Fruit fly (Drosophila melanogaster) whole organism, wandering third instar larva: ENCODE results near the gene CG5250.
A peak's percentile ranks its signal among the peaks of the same experiment; 100 is the strongest.

Experiments used
- CG32264 ChIP-seq: fragments of 200-800 bp; sonication (Bioruptor generic); optimal IDR thresholded peaks from 2 replicates; lab custom pipeline; 2016; ENCODE audit warnings: missing biosample characterization, missing genetic modification characterization
- CG9705 ChIP-seq: fragments of 200-800 bp; sonication (Bioruptor generic); optimal IDR thresholded peaks from 2 replicates; lab custom pipeline; 2018; ENCODE audit warnings: missing biosample characterization, mild to moderate bottlenecking, missing genetic modification characterization
- CrebA ChIP-seq: fragments of 200-800 bp; sonication (Bioruptor generic); optimal IDR thresholded peaks from 2 replicates; lab custom pipeline; 2016; ENCODE audit warnings: missing biosample characterization, mild to moderate bottlenecking, missing genetic modification characterization, borderline replicate concordance
- Dfd ChIP-seq: fragments of >200 bp; optimal IDR thresholded peaks from 2 replicates; lab custom pipeline; 2017; ENCODE audit warnings: missing biosample characterization, missing genetic modification characterization
- Dif ChIP-seq: fragments of 200-275, 200-300 bp; sonication (Bioruptor generic); optimal IDR thresholded peaks from 2 replicates; lab custom pipeline; 2018; ENCODE audit warnings: missing biosample characterization, missing genetic modification characterization; ENCODE audit not compliant: partially characterized antibody
- GATAd ChIP-seq: sonication (Bioruptor generic); optimal IDR thresholded peaks from 2 replicates; lab custom pipeline; 2016; ENCODE audit warnings: missing biosample characterization, missing genetic modification characterization
- Hnf4 ChIP-seq: fragments of 200-800 bp; sonication (Bioruptor generic); optimal IDR thresholded peaks from 2 replicates; lab custom pipeline; 2016; ENCODE audit warnings: missing biosample characterization, mild to moderate bottlenecking, missing genetic modification characterization
- Hr78 ChIP-seq: fragments of >200 bp; optimal IDR thresholded peaks from 2 replicates; lab custom pipeline; 2017; ENCODE audit warnings: missing biosample characterization, missing genetic modification characterization
- Hr83 ChIP-seq: fragments of 200-300 bp; sonication (Bioruptor generic); optimal IDR thresholded peaks from 2 replicates; lab custom pipeline; 2016; ENCODE audit warnings: missing biosample characterization, mild to moderate bottlenecking, missing genetic modification characterization, moderate library complexity; ENCODE audit not compliant: poor library complexity, severe bottlenecking
- Mio ChIP-seq: sonication (Bioruptor generic); optimal IDR thresholded peaks from 2 replicates; lab custom pipeline; 2016; ENCODE audit warnings: missing biosample characterization, missing genetic modification characterization
- Myc ChIP-seq: fragments of >200 bp; optimal IDR thresholded peaks from 2 replicates; lab custom pipeline; 2017
- N ChIP-seq: fragments of >200 bp; optimal IDR thresholded peaks from 2 replicates; lab custom pipeline; 2018; ENCODE audit warnings: missing biosample characterization, missing external identifiers, missing genetic modification characterization
- OdsH ChIP-seq: fragments of 200-800 bp; sonication (Bioruptor generic); optimal IDR thresholded peaks from 2 replicates; lab custom pipeline; 2016; ENCODE audit warnings: missing biosample characterization, mild to moderate bottlenecking, missing genetic modification characterization
- Rel ChIP-seq, 2 experiments: fragments of 200-800 bp; sonication (Bioruptor generic) in 1 of 2; optimal IDR thresholded peaks; 2 replicates in 1 of 2; 3 replicates in 1 of 2; lab custom pipeline; 2016 to 2019; ENCODE audit warnings: mild to moderate bottlenecking in 2 of 2, missing biosample characterization in 2 of 2, missing genetic modification characterization in 2 of 2, moderate library complexity in 1 of 2
- Sp1 ChIP-seq: fragments of 200-800 bp; sonication (Bioruptor generic); optimal IDR thresholded peaks from 3 replicates; lab custom pipeline; 2019; ENCODE audit warnings: missing biosample characterization, mild to moderate bottlenecking, missing genetic modification characterization, moderate library complexity
- Vsx2 ChIP-seq: fragments of 200-300, 225-300 bp; sonication (Bioruptor generic); optimal IDR thresholded peaks from 2 replicates; lab custom pipeline; 2018; ENCODE audit warnings: missing biosample characterization, missing genetic modification characterization; ENCODE audit not compliant: partially characterized antibody
- br ChIP-seq: fragments of 200-800 bp; sonication (Bioruptor generic); optimal IDR thresholded peaks from 2 replicates; lab custom pipeline; 2016; ENCODE audit warnings: missing biosample characterization, missing genetic modification characterization
- brk ChIP-seq: fragments of 200-800 bp; sonication (Bioruptor generic); optimal IDR thresholded peaks from 2 replicates; lab custom pipeline; 2016; ENCODE audit warnings: missing biosample characterization, mild to moderate bottlenecking, missing genetic modification characterization
- dmrt93B ChIP-seq: fragments of 200-800 bp; sonication (Bioruptor generic); optimal IDR thresholded peaks from 2 replicates; lab custom pipeline; 2018; ENCODE audit warnings: missing biosample characterization, mild to moderate bottlenecking, missing genetic modification characterization
- dsf ChIP-seq: sonication (Bioruptor generic); optimal IDR thresholded peaks from 2 replicates; lab custom pipeline; 2016; ENCODE audit warnings: missing biosample characterization, missing genetic modification characterization, borderline replicate concordance
- ey ChIP-seq: fragments of 200-800 bp; sonication (Bioruptor generic); optimal IDR thresholded peaks from 2 replicates; lab custom pipeline; 2016; ENCODE audit warnings: missing biosample characterization, missing genetic modification characterization
- foxo ChIP-seq, 2 experiments: fragments of 200-800 bp; sonication (Bioruptor generic); optimal IDR thresholded peaks; 2 replicates in 1 of 2; 3 replicates in 1 of 2; lab custom pipeline; 2016 to 2017; ENCODE audit warnings: missing biosample characterization in 2 of 2, missing genetic modification characterization in 2 of 2
- fru ChIP-seq: fragments of 200-800 bp; sonication (Bioruptor generic); optimal IDR thresholded peaks from 3 replicates; lab custom pipeline; 2016; ENCODE audit warnings: missing biosample characterization, mild to moderate bottlenecking, missing genetic modification characterization
- h ChIP-seq: fragments of 200-800 bp; sonication (Bioruptor generic); optimal IDR thresholded peaks from 3 replicates; lab custom pipeline; 2016; ENCODE audit warnings: missing biosample characterization, mild to moderate bottlenecking, missing genetic modification characterization
- jim ChIP-seq: fragments of 175-275, 200-325 bp; sonication (Bioruptor generic); optimal IDR thresholded peaks from 2 replicates; lab custom pipeline; 2016; ENCODE audit warnings: missing biosample characterization, mild to moderate bottlenecking, missing genetic modification characterization
- lola ChIP-seq: fragments of >200 bp; optimal IDR thresholded peaks from 2 replicates; lab custom pipeline; 2017; ENCODE audit warnings: missing biosample characterization, missing genetic modification characterization
- pan ChIP-seq: fragments of >200 bp; optimal IDR thresholded peaks from 2 replicates; lab custom pipeline; 2017
- psq ChIP-seq: fragments of 200-800 bp; sonication (Bioruptor generic); optimal IDR thresholded peaks from 3 replicates; lab custom pipeline; 2017; ENCODE audit warnings: missing biosample characterization, mild to moderate bottlenecking, missing genetic modification characterization, moderate library complexity
- rgr ChIP-seq: fragments of 200-800 bp; sonication (Bioruptor generic); optimal IDR thresholded peaks from 3 replicates; lab custom pipeline; 2016; ENCODE audit warnings: missing biosample characterization, mild to moderate bottlenecking, missing genetic modification characterization
- sv ChIP-seq: fragments of 200-800 bp; sonication (Bioruptor generic); optimal IDR thresholded peaks from 3 replicates; lab custom pipeline; 2016; ENCODE audit warnings: missing biosample characterization, missing genetic modification characterization
- tai ChIP-seq: sonication (Bioruptor generic); optimal IDR thresholded peaks from 2 replicates; lab custom pipeline; 2016; ENCODE audit warnings: missing biosample characterization, missing genetic modification characterization
- usp ChIP-seq: fragments of >200 bp; optimal IDR thresholded peaks from 2 replicates; lab custom pipeline; 2017; ENCODE audit warnings: missing biosample characterization, missing genetic modification characterization
- woc ChIP-seq: sonication (Bioruptor generic); optimal IDR thresholded peaks from 2 replicates; lab custom pipeline; 2016; ENCODE audit warnings: missing biosample characterization, mild to moderate bottlenecking, missing genetic modification characterization

The CG5250 gene

DNA sequence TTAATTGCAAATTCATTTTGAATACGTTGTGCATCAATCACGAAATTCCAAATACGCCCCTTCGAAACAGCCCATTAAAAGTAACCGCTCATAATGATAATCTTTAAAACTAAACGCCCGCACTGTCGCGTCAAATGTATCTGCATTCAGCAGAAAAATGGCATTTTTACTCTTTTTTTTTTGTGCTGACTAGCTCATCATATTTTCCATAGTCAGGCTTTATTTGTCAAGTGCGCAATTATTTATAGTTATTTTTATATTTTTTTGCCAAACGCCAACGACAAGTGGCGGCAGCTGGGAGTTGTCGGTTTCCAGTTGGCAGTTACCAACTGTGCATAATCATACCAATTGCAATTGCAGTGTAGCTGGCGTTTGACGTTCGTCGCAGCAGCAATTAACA, 27.4 kb upstream of the CG5250 start, which contains the start of gene CG14280:
CG14280 (plus strand) TSS at position 301 of the 400 bp plus-strand sequence.
- TF ChIP-seq usp (GFP tag; lab: Kevin White, UChicago) (no peak), lola (GFP tag; lab: Kevin White, UChicago) (no peak), fru (GFP tag; lab: Kevin White, UChicago) (no peak), Rel (GFP tag; optimal IDR thresholded peaks at IDR 0.05; lab: Kevin White, UChicago) (no peak), Rel (tag; optimal IDR thresholded peaks at IDR 0.05; lab: Kevin White, UChicago) (no peak), Myc (lab: Kevin White, UChicago) (no peak), tai (GFP tag; lab: Kevin White, UChicago) (no peak), Dif (no peak), Hr83 (no peak), brk (GFP tag; lab: Kevin White, UChicago) (no peak), OdsH (GFP tag; lab: Kevin White, UChicago) (no peak), jim (GFP tag; lab: Kevin White, UChicago) (no peak), dsf (GFP tag; lab: Kevin White, UChicago) (no peak)
- TF ChIP-seq, all 38 proteins: peak for 0

DNA sequence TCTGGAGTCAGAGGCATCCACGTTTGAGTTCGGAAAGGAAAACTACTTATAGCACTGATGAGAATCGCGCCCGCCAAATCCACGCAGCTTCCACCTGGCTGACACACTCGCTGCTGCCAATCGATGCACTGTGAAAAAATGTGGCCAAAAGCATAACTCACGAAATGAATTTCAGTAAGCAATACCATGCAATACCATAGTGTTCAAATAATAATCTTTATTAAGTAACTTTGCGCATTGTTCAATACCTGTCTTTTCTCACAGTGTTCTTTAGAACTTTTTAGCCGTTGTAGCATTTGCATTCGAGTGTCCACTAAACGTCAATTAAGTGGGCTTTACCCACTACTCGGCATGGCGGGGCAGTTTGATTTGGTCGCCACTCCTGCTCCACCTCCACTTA, 26.2 kb upstream of the CG5250 start:
- TF ChIP-seq rgr (GFP tag; lab: Kevin White, UChicago): peak; percentile 21
- TF ChIP-seq foxo (GFP tag; optimal IDR thresholded peaks at IDR 0.05; lab: Kevin White, UChicago): peak in 1 of 2 experiments; percentile 23
- TF ChIP-seq h: peak; percentile 42
- no peak for TF ChIP-seq woc (GFP tag; lab: Kevin White, UChicago)
- TF ChIP-seq fru (GFP tag; lab: Kevin White, UChicago): peak; percentile 21
- no peak for TF ChIP-seq dsf (GFP tag; lab: Kevin White, UChicago)
- no peak for TF ChIP-seq br

dm6 chr3R:19253975-19254374, 24.9 kb upstream of the CG5250 start:
- TF ChIP-seq psq: peak; percentile 21
- TF ChIP-seq dmrt93B: no peak
- no peak for TF ChIP-seq CG32264 (GFP tag; lab: Kevin White, UChicago)
- TF ChIP-seq, all 38 proteins: peak for 1

DNA sequence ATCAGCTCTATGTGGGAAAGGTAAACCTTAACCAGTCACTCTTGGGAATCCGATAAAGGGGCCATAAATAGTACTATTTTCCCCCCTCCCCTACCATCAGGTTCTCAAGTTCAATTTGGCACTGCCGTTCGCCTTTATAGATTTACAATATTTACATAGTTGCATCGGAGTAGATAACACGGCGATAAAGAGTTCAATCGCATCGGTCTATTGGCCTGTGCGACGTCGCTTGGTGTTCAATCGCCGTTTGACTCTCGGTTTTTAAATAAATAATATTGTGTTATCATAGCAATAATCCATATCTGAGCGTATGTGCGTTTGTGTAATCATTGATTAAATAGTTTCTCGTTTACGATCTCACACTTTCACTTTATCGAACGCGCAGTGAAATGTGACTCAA, 21.0 kb upstream of the CG5250 start:
- TF ChIP-seq psq: no peak
- TF ChIP-seq brk (GFP tag; lab: Kevin White, UChicago): no peak
- TF ChIP-seq GATAd (GFP tag; lab: Kevin White, UChicago): no peak
- no peak for TF ChIP-seq ey
- no peak for TF ChIP-seq sv (GFP tag; lab: Kevin White, UChicago)
- TF ChIP-seq Mio (GFP tag; lab: Kevin White, UChicago): no peak
- TF ChIP-seq N (GFP tag; lab: Kevin White, UChicago): no peak
- TF ChIP-seq Hr83: no peak
- no peak for TF ChIP-seq fru (GFP tag; lab: Kevin White, UChicago)
- no peak for TF ChIP-seq Dif
- no peak for TF ChIP-seq foxo (GFP tag; optimal IDR thresholded peaks at IDR 0.05; lab: Kevin White, UChicago)
- no peak for TF ChIP-seq CrebA (GFP tag; lab: Kevin White, UChicago)

DNA sequence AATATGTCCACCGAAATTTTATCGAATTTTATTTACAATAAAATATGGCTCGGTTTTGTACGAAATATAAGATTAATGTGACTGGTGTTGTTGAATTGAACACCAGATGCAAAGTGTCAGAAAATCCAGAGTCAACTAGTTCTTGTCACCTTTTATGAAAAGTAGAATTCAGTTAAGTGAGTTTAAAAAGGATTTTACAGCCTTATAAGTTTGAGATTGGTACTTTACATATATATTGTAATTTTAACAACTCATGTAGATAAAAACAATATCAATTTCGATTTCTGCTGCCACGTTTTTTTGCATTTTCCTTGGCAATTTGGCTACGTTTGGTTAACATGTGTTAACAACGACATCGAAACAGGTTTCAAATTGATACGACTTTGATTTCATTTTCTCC, 19.0 kb upstream of the CG5250 start, which contains the start of gene CG5217:
CG5217 (minus strand) TSS at position 101 of the 400 bp plus-strand sequence.
- TF ChIP-seq foxo (GFP tag; optimal IDR thresholded peaks at IDR 0.05; lab: Kevin White, UChicago) (no peak), CG9705 (GFP tag; lab: Kevin White, UChicago) (no peak), Sp1 (no peak), psq (no peak), Vsx2 (GFP tag; lab: Kevin White, UChicago) (no peak), jim (GFP tag; lab: Kevin White, UChicago) (no peak)

DNA sequence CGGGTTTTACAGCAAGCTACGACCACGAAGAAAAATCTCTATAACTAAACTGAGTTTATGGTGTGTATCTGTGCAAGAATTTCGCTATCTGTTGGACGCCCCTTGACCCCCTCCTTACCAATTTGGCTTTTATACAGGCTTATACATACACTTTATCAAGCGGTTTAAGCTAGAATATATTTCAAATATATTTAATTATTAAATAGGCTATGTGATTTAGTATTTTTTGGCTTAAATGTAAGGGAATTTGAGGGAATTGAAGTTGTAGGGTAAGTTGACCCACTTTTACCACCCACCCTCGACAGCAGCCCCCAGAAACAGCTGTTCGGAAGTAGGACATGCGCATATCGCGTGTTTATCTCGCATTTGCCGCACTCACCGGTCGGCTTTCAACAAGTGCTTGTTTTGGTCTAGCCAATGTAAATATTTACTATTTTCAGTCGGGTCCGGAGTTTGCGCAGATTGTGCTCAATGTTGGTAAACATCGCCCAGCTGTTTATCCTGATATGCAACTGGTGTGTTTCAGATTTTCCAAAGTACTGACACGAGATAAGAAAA, 17.1 kb upstream of the CG5250 start, which contains the start of gene unc79:
unc79 (minus strand) TSS at position 51 of the 558 bp plus-strand sequence.
- TF ChIP-seq Hr78 (no peak), Dfd (no peak), brk (GFP tag; lab: Kevin White, UChicago) (no peak), Hnf4 (GFP tag; lab: Kevin White, UChicago) (no peak), sv (GFP tag; lab: Kevin White, UChicago) (no peak), dmrt93B (no peak), psq (no peak), Mio (GFP tag; lab: Kevin White, UChicago) (no peak), usp (GFP tag; lab: Kevin White, UChicago) (no peak), foxo (GFP tag; optimal IDR thresholded peaks at IDR 0.05; lab: Kevin White, UChicago) (no peak), Hr83 (no peak), fru (GFP tag; lab: Kevin White, UChicago) (no peak), pan (no peak)
- TF ChIP-seq, all 38 proteins: peak for 0
